Worm (Caenorhabditis elegans) whole organism, L3 larva: Measurements from ENCODE around the gene lgc-4.

ENCODE experiments used
- R02D3.7 ChIP-seq: fragments of 150-350 bp; optimal IDR thresholded peaks from 2 replicates; lab custom pipeline; 2014; ENCODE audit warnings: missing biosample characterization, missing genetic modification characterization
- aly-2 ChIP-seq: fragments of 150-350 bp; optimal IDR thresholded peaks from 2 replicates; lab custom pipeline; 2014; ENCODE audit warnings: missing biosample characterization, missing genetic modification characterization
- ama-1 ChIP-seq: fragments of 150-350 bp; optimal IDR thresholded peaks from 2 replicates; lab custom pipeline; 2018
- ceh-16 ChIP-seq: sonication (generic microtip); optimal IDR thresholded peaks from 2 replicates; lab custom pipeline; 2017; ENCODE audit warnings: missing biosample characterization, missing genetic modification characterization
- ceh-28 ChIP-seq: fragments of 150-350 bp; optimal IDR thresholded peaks from 2 replicates; lab custom pipeline; 2014; ENCODE audit warnings: missing biosample characterization, missing genetic modification reagents, missing genetic modification characterization
- ceh-82 ChIP-seq: fragments of 150-350 bp; optimal IDR thresholded peaks from 2 replicates; lab custom pipeline; 2014; ENCODE audit warnings: missing biosample characterization, missing genetic modification characterization
- daf-12 ChIP-seq: fragments of 150-350 bp; optimal IDR thresholded peaks from 2 replicates; lab custom pipeline; 2014; ENCODE audit warnings: missing biosample characterization, missing genetic modification reagents, missing genetic modification characterization
- egl-27 ChIP-seq: sonication (generic microtip); optimal IDR thresholded peaks from 4 replicates; lab custom pipeline; 2017; ENCODE audit warnings: missing biosample characterization, missing genetic modification reagents, missing genetic modification characterization
- egl-5 ChIP-seq: fragments of 150-350 bp; optimal IDR thresholded peaks from 2 replicates; lab custom pipeline; 2017; ENCODE audit warnings: missing biosample characterization, missing genetic modification reagents, missing genetic modification characterization, inconsistent platforms
- elt-1 ChIP-seq: fragments of 150-350 bp; optimal IDR thresholded peaks from 2 replicates; lab custom pipeline; 2014; ENCODE audit warnings: missing biosample characterization, missing genetic modification characterization
- elt-2 ChIP-seq: sonication (generic microtip); optimal IDR thresholded peaks from 2 replicates; lab custom pipeline; 2016; ENCODE audit warnings: missing genetic modification reagents, mild to moderate bottlenecking, missing genetic modification characterization, missing compliant biosample characterization
- elt-3 ChIP-seq, 3 experiments: fragments of 150-350 bp in 1 of 3; sonication (generic microtip) in 2 of 3; optimal IDR thresholded peaks; 2 replicates in 2 of 3; 4 replicates in 1 of 3; lab custom pipeline; 2014 to 2017; ENCODE audit warnings: missing biosample characterization in 3 of 3, missing genetic modification characterization in 3 of 3
- eor-1 ChIP-seq, 2 experiments: fragments of 150-350 bp; optimal IDR thresholded peaks; 2 replicates each; lab custom pipeline; 2014 to 2018; ENCODE audit warnings: missing biosample characterization in 2 of 2, missing genetic modification characterization in 2 of 2
- hmg-11 ChIP-seq: sonication (generic microtip); optimal IDR thresholded peaks from 2 replicates; lab custom pipeline; 2016; ENCODE audit warnings: missing genetic modification characterization, missing compliant biosample characterization
- jun-1 ChIP-seq: fragments of 150-350 bp; optimal IDR thresholded peaks from 2 replicates; lab custom pipeline; 2014; ENCODE audit warnings: missing biosample characterization, missing genetic modification reagents, missing genetic modification characterization
- lin-15B ChIP-seq: fragments of 150-350 bp; optimal IDR thresholded peaks from 2 replicates; lab custom pipeline; 2014; ENCODE audit warnings: missing biosample characterization, missing genetic modification characterization
- lin-39 ChIP-seq: fragments of 150-350 bp; optimal IDR thresholded peaks from 2 replicates; lab custom pipeline; 2018; ENCODE audit warnings: missing biosample characterization, missing genetic modification reagents, missing genetic modification characterization
- lsy-12 ChIP-seq: sonication (generic microtip); optimal IDR thresholded peaks from 2 replicates; lab custom pipeline; 2016; ENCODE audit warnings: mild to moderate bottlenecking, missing genetic modification characterization, missing compliant biosample characterization
- mdl-1 ChIP-seq: fragments of 150-350 bp; optimal IDR thresholded peaks from 2 replicates; lab custom pipeline; 2014; ENCODE audit warnings: missing biosample characterization, missing genetic modification characterization
- mml-1 ChIP-seq: fragments of 150-350 bp; sonication (generic microtip); optimal IDR thresholded peaks from 3 replicates; lab custom pipeline; 2014; ENCODE audit warnings: missing biosample characterization, missing genetic modification characterization
- nfya-1 ChIP-seq: sonication (generic microtip); optimal IDR thresholded peaks from 2 replicates; lab custom pipeline; 2017; ENCODE audit warnings: missing genetic modification characterization, mild to moderate bottlenecking, missing compliant biosample characterization, antibody characterized with exemption, moderate library complexity; ENCODE audit not compliant: insufficient read depth
- nhr-11 ChIP-seq: fragments of 150-350 bp; optimal IDR thresholded peaks from 2 replicates; lab custom pipeline; 2014; ENCODE audit warnings: missing biosample characterization, missing genetic modification characterization
- nhr-12 ChIP-seq: fragments of 150-350 bp; optimal IDR thresholded peaks from 2 replicates; lab custom pipeline; 2014; ENCODE audit warnings: missing biosample characterization, missing genetic modification characterization
- nhr-23 ChIP-seq: fragments of 150-350 bp; optimal IDR thresholded peaks from 2 replicates; lab custom pipeline; 2014; ENCODE audit warnings: missing biosample characterization, missing genetic modification reagents, missing genetic modification characterization
- nhr-237 ChIP-seq: fragments of 150-350 bp; optimal IDR thresholded peaks from 2 replicates; lab custom pipeline; 2014; ENCODE audit warnings: missing biosample characterization, missing genetic modification characterization
- nhr-25 ChIP-seq: sonication (generic microtip); optimal IDR thresholded peaks from 2 replicates; lab custom pipeline; 2017; ENCODE audit warnings: missing biosample characterization, missing genetic modification characterization
- nhr-43 ChIP-seq: sonication (generic microtip); optimal IDR thresholded peaks from 2 replicates; lab custom pipeline; 2016; ENCODE audit warnings: mild to moderate bottlenecking, missing genetic modification characterization, missing compliant biosample characterization; ENCODE audit not compliant: poor library complexity, severe bottlenecking
- nhr-67 ChIP-seq: fragments of 150-350 bp; optimal IDR thresholded peaks from 2 replicates; lab custom pipeline; 2014; ENCODE audit warnings: missing biosample characterization, missing genetic modification characterization
- pha-4 ChIP-seq: fragments of 150-350 bp; optimal IDR thresholded peaks from 2 replicates; lab custom pipeline; 2014; ENCODE audit warnings: missing biosample characterization, missing genetic modification reagents, missing genetic modification characterization
- pqm-1 ChIP-seq: fragments of 150-350 bp; optimal IDR thresholded peaks from 2 replicates; lab custom pipeline; 2017; ENCODE audit warnings: missing biosample characterization, missing genetic modification characterization, inconsistent platforms
- sea-2 ChIP-seq: fragments of 150-350 bp; sonication (generic microtip); optimal IDR thresholded peaks from 4 replicates; lab custom pipeline; 2014; ENCODE audit warnings: missing biosample characterization, missing genetic modification reagents, missing genetic modification characterization
- skn-1 ChIP-seq: fragments of 150-350 bp; optimal IDR thresholded peaks from 2 replicates; lab custom pipeline; 2014; ENCODE audit warnings: missing biosample characterization, missing genetic modification characterization
- tbx-2 ChIP-seq: sonication (generic microtip); optimal IDR thresholded peaks from 2 replicates; lab custom pipeline; 2016; ENCODE audit warnings: mild to moderate bottlenecking, missing genetic modification characterization, missing compliant biosample characterization
- unc-39 ChIP-seq: sonication (generic microtip); optimal IDR thresholded peaks from 4 replicates; lab custom pipeline; 2017; ENCODE audit warnings: missing biosample characterization, missing genetic modification characterization

lgc-4 gene

ce11 chrX:9232037-9232436 is 10.0 kb downstream of the lgc-4 start, which contains the start of gene vav-1:
Gene vav-1, minus strand, starts transcription at chrX:9232137.
- no peak for TF ChIP-seq tbx-2
- no peak for TF ChIP-seq lin-39
- TF ChIP-seq nhr-23 (tag; lab: Kevin White, UChicago) = no peak
- TF ChIP-seq nhr-11 (tag; lab: Kevin White, UChicago) = no peak
- TF ChIP-seq pha-4 = no peak
- no peak for TF ChIP-seq sea-2 (GFP tag; lab: Kevin White, UChicago)
- no peak for TF ChIP-seq mdl-1 (tag; lab: Kevin White, UChicago)
- no peak for TF ChIP-seq nhr-25 (tag; lab: Kevin White, UChicago)
- no peak for TF ChIP-seq ceh-16 (tag; lab: Kevin White, UChicago)
- TF ChIP-seq aly-2 = no peak
- TF ChIP-seq lsy-12 (tag; lab: Kevin White, UChicago) = no peak
- TF ChIP-seq ama-1 (lab: Kevin White, UChicago) = no peak
- TF ChIP-seq pqm-1 = no peak

ce11 chrX:9231556-9231955 is 10.5 kb downstream of the lgc-4 start:
- no peak for TF ChIP-seq nhr-67 (tag; lab: Kevin White, UChicago)
- TF ChIP-seq elt-2 (tag; lab: Kevin White, UChicago) = peak; percentile 23

- TF ChIP-seq mml-1 (tag; lab: Kevin White, UChicago) = no peak
- no peak for TF ChIP-seq sea-2 (GFP tag; lab: Kevin White, UChicago)
- TF ChIP-seq jun-1 = no peak
- no peak for TF ChIP-seq eor-1 (tag; optimal IDR thresholded peaks at IDR 0.05; lab: Kevin White, UChicago)
- no peak for TF ChIP-seq nfya-1
- no peak for TF ChIP-seq nhr-11 (tag; lab: Kevin White, UChicago)
- TF ChIP-seq ceh-82 (tag; lab: Kevin White, UChicago) = no peak
- TF ChIP-seq ceh-28 (tag; lab: Kevin White, UChicago) = no peak
- no peak for TF ChIP-seq skn-1 (tag; lab: Kevin White, UChicago)
- TF ChIP-seq unc-39 (tag; lab: Kevin White, UChicago) = no peak
These were observed 11.7 kb downstream of the lgc-4 start for ce11 chrX:9230322-9230721.

- TF ChIP-seq nhr-12 (tag; lab: Kevin White, UChicago) (no peak), pqm-1 (no peak), nhr-25 (tag; lab: Kevin White, UChicago) (peak; percentile 44), elt-3 (tag; optimal IDR thresholded peaks at IDR 0.05; lab: Kevin White, UChicago) (peak in 1 of 3 experiments; percentile 21), elt-1 (tag; lab: Kevin White, UChicago) (peak; percentile 86), nhr-237 (tag; lab: Kevin White, UChicago) (no peak), egl-5 (tag; lab: Kevin White, UChicago) (peak; percentile 55), ceh-28 (tag; lab: Kevin White, UChicago) (peak; percentile 27), R02D3.7 (tag; lab: Kevin White, UChicago) (no peak), nhr-23 (tag; lab: Kevin White, UChicago) (peak; percentile 75)
These were observed 13.6 kb downstream of the lgc-4 start for ce11 chrX:9228441-9228840.

- no peak for TF ChIP-seq elt-3 (tag; optimal IDR thresholded peaks at IDR 0.05; lab: Kevin White, UChicago)
- TF ChIP-seq nhr-43 (tag; lab: Kevin White, UChicago) = no peak
- TF ChIP-seq mml-1 (tag; lab: Kevin White, UChicago) = no peak
- TF ChIP-seq pha-4 = peak; percentile 11
- no peak for TF ChIP-seq egl-27
- no peak for TF ChIP-seq egl-5 (tag; lab: Kevin White, UChicago)
- no peak for TF ChIP-seq elt-2 (tag; lab: Kevin White, UChicago)
- no peak for TF ChIP-seq ceh-28 (tag; lab: Kevin White, UChicago)
- TF ChIP-seq elt-1 (tag; lab: Kevin White, UChicago) = no peak
- TF ChIP-seq daf-12 (tag; lab: Kevin White, UChicago) = no peak
- TF ChIP-seq ceh-16 (tag; lab: Kevin White, UChicago) = no peak
- peak; percentile 55 for TF ChIP-seq nhr-23 (tag; lab: Kevin White, UChicago)
- no peak for TF ChIP-seq lin-39
- TF ChIP-seq hmg-11 (tag; lab: Kevin White, UChicago) = no peak
- TF ChIP-seq lin-15B (tag; lab: Kevin White, UChicago) = no peak
- TF ChIP-seq R02D3.7 (tag; lab: Kevin White, UChicago) = no peak
These were observed 15.1 kb downstream of the lgc-4 start for ce11 chrX:9226904-9227303.
